Worm (Caenorhabditis elegans) whole organism, late embryonic: ENCODE data around the gene F45E1.2.

Source experiments
- T23F11.4 ChIP-seq: fragments of 200-800 bp; sonication (Bioruptor generic); optimal IDR thresholded peaks from 2 replicates; lab custom pipeline; 2018; ENCODE audit warnings: mild to moderate bottlenecking, missing genetic modification characterization, missing compliant biosample characterization
- ceh-2 ChIP-seq: sonication (generic microtip); optimal IDR thresholded peaks from 2 replicates; lab custom pipeline; 2016; ENCODE audit warnings: missing genotype, missing genetic modification characterization, missing compliant biosample characterization
- ceh-9 ChIP-seq: sonication (generic microtip); optimal IDR thresholded peaks from 2 replicates; lab custom pipeline; 2016; ENCODE audit warnings: mild to moderate bottlenecking, missing genetic modification characterization, inconsistent platforms, missing compliant biosample characterization
- unc-55 ChIP-seq: sonication (generic microtip); optimal IDR thresholded peaks from 2 replicates; lab custom pipeline; 2017; ENCODE audit warnings: missing biosample characterization, missing genetic modification reagents, missing genetic modification characterization

DNA sequence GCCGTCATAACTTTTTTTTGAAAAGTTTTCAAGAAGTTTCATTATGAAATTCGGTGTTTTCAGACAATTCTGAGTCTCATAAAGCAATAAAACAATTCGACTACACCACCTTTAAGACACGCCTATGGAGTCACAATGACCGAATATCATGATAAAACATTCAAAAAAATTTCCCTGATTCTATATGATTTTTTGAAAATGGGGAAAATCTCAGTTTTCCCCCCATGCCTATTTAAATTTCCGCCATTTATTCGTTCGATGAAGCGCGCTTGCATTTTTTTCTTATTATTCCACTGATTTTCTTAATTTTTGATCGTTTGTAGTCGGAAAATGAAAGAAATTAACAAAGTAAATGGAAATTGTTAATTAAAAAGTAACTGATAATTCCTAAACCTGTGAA, 24.0 kb downstream of the F45E1.2 start:
- no peak for TF ChIP-seq ceh-9 (tag; lab: Kevin White, UChicago)
- no peak for TF ChIP-seq T23F11.4 (GFP tag; lab: Kevin White, UChicago)
- TF ChIP-seq unc-55 (GFP tag; lab: Kevin White, UChicago), result no peak
- TF ChIP-seq ceh-2, result no peak
